Worm (Caenorhabditis elegans): ENCODE data around the gene B0252.1.

ce11 chrII:6876957-6877356 is 42.5 kb upstream of the B0252.1 start, which contains the start of gene slc-36.5:
- no peak for TF ChIP-seq fkh-10 (GFP tag; optimal IDR thresholded peaks at IDR 0.05)
- no peak for TF ChIP-seq elt-3 (tag; optimal IDR thresholded peaks at IDR 0.05)
- TF ChIP-seq elt-2 (tag; optimal IDR thresholded peaks at IDR 0.05), result no peak
- no peak for TF ChIP-seq elt-1 (tag; optimal IDR thresholded peaks at IDR 0.05)
- no peak for TF ChIP-seq pha-4 (tag; optimal IDR thresholded peaks at IDR 0.05)
- TF ChIP-seq lin-39 (tag; optimal IDR thresholded peaks at IDR 0.05), result no peak
- no peak for TF ChIP-seq daf-12 (tag; optimal IDR thresholded peaks at IDR 0.05)
- no peak for TF ChIP-seq nhr-76 (tag; optimal IDR thresholded peaks at IDR 0.05)
- no peak for TF ChIP-seq nhr-77 (tag; optimal IDR thresholded peaks at IDR 0.05)
- TF ChIP-seq aly-2 (tag; optimal IDR thresholded peaks at IDR 0.05), result no peak
- no peak for TF ChIP-seq fos-1 (tag; optimal IDR thresholded peaks at IDR 0.05)
- TF ChIP-seq ZK546.5 (tag; optimal IDR thresholded peaks at IDR 0.05), result no peak
- no peak for TF ChIP-seq jun-1 (tag; optimal IDR thresholded peaks at IDR 0.05)
- TF ChIP-seq nfya-1 (tag; optimal IDR thresholded peaks at IDR 0.05; ENCODE audit: insufficient read depth), result no peak
